Worm (Caenorhabditis elegans): Measurements from ENCODE around the gene C30G12.2.

- TF ChIP-seq pha-4 (tag; optimal IDR thresholded peaks at IDR 0.05), result no peak
- no peak for TF ChIP-seq atf-7 (tag; optimal IDR thresholded peaks at IDR 0.05)
- TF ChIP-seq ceh-40 (GFP tag; IDR thresholded peaks at IDR 0.05), result no peak
- TF ChIP-seq repo-1 (tag; optimal IDR thresholded peaks at IDR 0.05), result no peak
Measured at ce11 chrII:7314083-7314482, 23.9 kb downstream of the C30G12.2 start, which contains the start of gene F45E12.6.

All from whole organism, young adult.